Worm (Caenorhabditis elegans) whole organism, young adult: ENCODE data around the gene irld-7.

Source experiments
- B0019.2 ChIP-seq: fragments of 200-800 bp; sonication (Bioruptor generic); conservative IDR thresholded peaks from 2 replicates; pipeline ENCODE4 v1.3.6; 2022; ENCODE audit warnings: missing genetic modification reagents, missing genetic modification characterization, missing compliant biosample characterization
- B0035.1 ChIP-seq: sonication (generic microtip); optimal IDR thresholded peaks from 2 replicates; lab custom pipeline; 2016; ENCODE audit warnings: missing genetic modification characterization, mild to moderate bottlenecking, missing compliant biosample characterization, missing genotype, missing genetic modification reagents
- F10E7.11 ChIP-seq: sonication (generic microtip); optimal IDR thresholded peaks from 2 replicates; lab custom pipeline; 2017; ENCODE audit warnings: mild to moderate bottlenecking, missing genetic modification characterization, moderate library complexity, missing compliant biosample characterization
- F22D6.2 ChIP-seq: sonication (generic microtip); optimal IDR thresholded peaks from 2 replicates; lab custom pipeline; 2016; ENCODE audit warnings: mild to moderate bottlenecking, missing genetic modification characterization, missing compliant biosample characterization
- F33H1.4 ChIP-seq: fragments of 200-800 bp; sonication (Bioruptor generic); IDR thresholded peaks from 2 replicates; pipeline ENCODE4 v1.3.6; 2022; ENCODE audit warnings: missing genetic modification reagents, missing genetic modification characterization, missing compliant biosample characterization
- F37B4.10 ChIP-seq: fragments of 200-800 bp; sonication (Bioruptor generic); IDR thresholded peaks from 2 replicates; pipeline ENCODE4 v1.3.6; 2022; ENCODE audit warnings: missing genetic modification characterization, missing compliant biosample characterization
- F52B5.7 ChIP-seq: sonication (generic microtip); optimal IDR thresholded peaks from 2 replicates; lab custom pipeline; 2016; ENCODE audit warnings: mild to moderate bottlenecking, missing genetic modification characterization, missing compliant biosample characterization
- Y53F4B.3 ChIP-seq: fragments of 200-800 bp; sonication (Bioruptor generic); IDR thresholded peaks from 2 replicates; pipeline ENCODE4 v1.3.6; 2022; ENCODE audit warnings: missing genetic modification reagents, missing genetic modification characterization, missing compliant biosample characterization
- Y95B8A.8 ChIP-seq: fragments of 200-800 bp; sonication (Bioruptor generic); IDR thresholded peaks from 2 replicates; pipeline ENCODE4 v1.3.6; 2022; ENCODE audit warnings: missing genetic modification reagents, missing genetic modification characterization, missing compliant biosample characterization
- ZK185.1 ChIP-seq: sonication (generic microtip); optimal IDR thresholded peaks from 2 replicates; lab custom pipeline; 2016; ENCODE audit warnings: mild to moderate bottlenecking, missing genetic modification characterization, missing compliant biosample characterization; ENCODE audit not compliant: poor library complexity, severe bottlenecking
- akir-1 ChIP-seq: fragments of 200-800 bp; sonication (Bioruptor generic); optimal IDR thresholded peaks from 2 replicates; lab custom pipeline; 2018; ENCODE audit warnings: mild to moderate bottlenecking, missing genetic modification characterization, moderate library complexity, missing compliant biosample characterization
- atf-7 ChIP-seq: sonication (generic microtip); optimal IDR thresholded peaks from 2 replicates; lab custom pipeline; 2017; ENCODE audit warnings: mild to moderate bottlenecking, missing genetic modification characterization, missing compliant biosample characterization
- attf-5 ChIP-seq: fragments of 200-800 bp; sonication (Bioruptor generic); optimal IDR thresholded peaks from 2 replicates; lab custom pipeline; 2018; ENCODE audit warnings: mild to moderate bottlenecking, missing genetic modification characterization, missing compliant biosample characterization
- bed-2 ChIP-seq: fragments of 200-800 bp; sonication (Bioruptor generic); IDR thresholded peaks from 2 replicates; pipeline ENCODE4 v1.3.6; 2022; ENCODE audit warnings: missing genetic modification reagents, missing genetic modification characterization, missing compliant biosample characterization
- cebp-1 ChIP-seq, 2 experiments: fragments of 200-800 bp in 1 of 2; sonication (Bioruptor generic) in 1 of 2; sonication (generic microtip) in 1 of 2; IDR thresholded peaks in 1 of 2; optimal IDR thresholded peaks in 1 of 2; 2 replicates each; pipeline versions ENCODE4 v1.3.6 to Lab custom; 2017 to 2022; ENCODE audit warnings: missing compliant biosample characterization in 2 of 2, missing genetic modification characterization in 2 of 2, mild to moderate bottlenecking in 1 of 2, missing genetic modification reagents in 1 of 2, moderate library complexity in 1 of 2
- ceh-58 ChIP-seq: fragments of 200-800 bp; sonication (Bioruptor generic); IDR thresholded peaks from 2 replicates; pipeline ENCODE4 v1.3.6; 2022; ENCODE audit warnings: missing genetic modification characterization, missing compliant biosample characterization
- efl-1 ChIP-seq: fragments of 150-350 bp; optimal IDR thresholded peaks from 2 replicates; lab custom pipeline; 2014; ENCODE audit warnings: missing biosample characterization, missing genetic modification reagents, missing genetic modification characterization
- ekl-4 ChIP-seq: fragments of 200-800 bp; sonication (Bioruptor generic); IDR thresholded peaks from 2 replicates; pipeline ENCODE4 v1.3.6; 2022; ENCODE audit warnings: missing genetic modification reagents, missing genetic modification characterization, missing compliant biosample characterization
- gei-17 ChIP-seq: fragments of 200-800 bp; sonication (Bioruptor generic); optimal IDR thresholded peaks from 2 replicates; lab custom pipeline; 2018; ENCODE audit warnings: mild to moderate bottlenecking, missing genetic modification characterization, missing compliant biosample characterization
- him-1 ChIP-seq: sonication (generic microtip); optimal IDR thresholded peaks from 2 replicates; lab custom pipeline; 2016; ENCODE audit warnings: missing genotype, missing genetic modification reagents, missing genetic modification characterization, missing compliant biosample characterization
- hmg-1.2 ChIP-seq: fragments of 200-800 bp; sonication (Bioruptor generic); IDR thresholded peaks from 2 replicates; pipeline ENCODE4 v1.3.6; 2022; ENCODE audit warnings: missing genetic modification reagents, missing genetic modification characterization, missing compliant biosample characterization
- hmg-20 ChIP-seq: fragments of 200-800 bp; sonication (Bioruptor generic); IDR thresholded peaks from 2 replicates; pipeline ENCODE4 v1.3.6; 2022; ENCODE audit warnings: missing genetic modification reagents, missing genetic modification characterization, missing compliant biosample characterization
- hsf-1 ChIP-seq: fragments of 200-800 bp; sonication (Bioruptor generic); IDR thresholded peaks from 2 replicates; pipeline ENCODE4 v1.3.6; 2022; ENCODE audit warnings: missing genetic modification reagents, missing genetic modification characterization, missing compliant biosample characterization
- let-526 ChIP-seq: fragments of 200-800 bp; sonication (Bioruptor generic); IDR thresholded peaks from 2 replicates; pipeline ENCODE4 v1.3.6; 2022; ENCODE audit warnings: missing genetic modification reagents, missing genetic modification characterization, missing compliant biosample characterization
- lin-35 ChIP-seq, 3 experiments: fragments of 150-350 bp in 2 of 3; sonication (generic microtip) in 1 of 3; optimal IDR thresholded peaks; 2 replicates each; lab custom pipeline; 2014 to 2018; ENCODE audit warnings: missing biosample characterization in 3 of 3, missing genetic modification characterization in 3 of 3, missing genetic modification reagents in 3 of 3
- lin-40 ChIP-seq: sonication (generic microtip); optimal IDR thresholded peaks from 2 replicates; lab custom pipeline; 2016; ENCODE audit warnings: missing genetic modification characterization, mild to moderate bottlenecking, missing compliant biosample characterization, missing genotype, missing genetic modification reagents
- lin-54 ChIP-seq: fragments of 200-800 bp; sonication (Bioruptor generic); optimal IDR thresholded peaks from 2 replicates; lab custom pipeline; 2018; ENCODE audit warnings: mild to moderate bottlenecking, missing genetic modification characterization, missing compliant biosample characterization
- lir-1 ChIP-seq: fragments of 200-800 bp; sonication (Bioruptor generic); conservative IDR thresholded peaks from 2 replicates; pipeline ENCODE4 v1.3.6; 2022; ENCODE audit warnings: missing genetic modification reagents, missing genetic modification characterization, missing compliant biosample characterization
- madf-6 ChIP-seq: fragments of 200-800 bp; sonication (Bioruptor generic); IDR thresholded peaks from 2 replicates; pipeline ENCODE4 v1.3.6; 2022; ENCODE audit warnings: missing genetic modification reagents, missing genetic modification characterization, missing compliant biosample characterization
- mcd-1 ChIP-seq: fragments of 200-800 bp; sonication (Bioruptor generic); IDR thresholded peaks from 2 replicates; pipeline ENCODE4 v1.3.6; 2022; ENCODE audit warnings: missing genetic modification reagents, missing genetic modification characterization, missing compliant biosample characterization
- mes-4 ChIP-seq: sonication (generic microtip); optimal IDR thresholded peaks from 2 replicates; lab custom pipeline; 2016; ENCODE audit warnings: missing genotype, missing genetic modification characterization, missing compliant biosample characterization
- mxl-1 ChIP-seq: sonication (generic microtip); optimal IDR thresholded peaks from 2 replicates; lab custom pipeline; 2016; ENCODE audit warnings: missing genetic modification characterization, missing compliant biosample characterization
- pbrm-1 ChIP-seq: fragments of 200-800 bp; sonication (Bioruptor generic); IDR thresholded peaks from 2 replicates; pipeline ENCODE4 v1.3.6; 2022; ENCODE audit warnings: missing genetic modification reagents, missing genetic modification characterization, missing compliant biosample characterization
- pha-4 ChIP-seq: fragments of 150-350 bp; sonication (generic microtip); optimal IDR thresholded peaks from 2 replicates; lab custom pipeline; 2014; ENCODE audit warnings: missing biosample characterization, missing genetic modification reagents, missing genetic modification characterization
- snpc-4 ChIP-seq, 5 experiments: fragments of 150-350 bp in 1 of 5; sonication (generic microtip) in 4 of 5; optimal IDR thresholded peaks; 2 replicates each; lab custom pipeline; 2014 to 2018; ENCODE audit warnings: missing genetic modification characterization in 5 of 5, missing biosample characterization in 3 of 5, antibody characterized with exemption in 2 of 5, mild to moderate bottlenecking in 2 of 5, missing compliant biosample characterization in 2 of 5, missing genotype in 2 of 5, moderate library complexity in 2 of 5, missing genetic modification reagents in 1 of 5
- somi-1 ChIP-seq: fragments of 200-800 bp; sonication (Bioruptor generic); optimal IDR thresholded peaks from 2 replicates; lab custom pipeline; 2018; ENCODE audit warnings: mild to moderate bottlenecking, missing genetic modification characterization, missing compliant biosample characterization
- tbp1 ChIP-seq: fragments of 200-800 bp; sonication (Bioruptor generic); optimal IDR thresholded peaks from 2 replicates; lab custom pipeline; 2018; ENCODE audit warnings: mild to moderate bottlenecking, missing genetic modification characterization, missing compliant biosample characterization
- tbx-9 ChIP-seq: sonication (generic microtip); optimal IDR thresholded peaks from 2 replicates; lab custom pipeline; 2016; ENCODE audit warnings: borderline replicate concordance, missing genetic modification characterization, inconsistent platforms, missing compliant biosample characterization
- tlf-1 ChIP-seq: fragments of 200-800 bp; sonication (Bioruptor generic); optimal IDR thresholded peaks from 2 replicates; lab custom pipeline; 2018; ENCODE audit warnings: mild to moderate bottlenecking, missing genetic modification characterization, missing compliant biosample characterization
- ztf-26 ChIP-seq: sonication (generic microtip); optimal IDR thresholded peaks from 2 replicates; lab custom pipeline; 2017; ENCODE audit warnings: missing genetic modification characterization, missing compliant biosample characterization
- ztf-28 ChIP-seq: fragments of 200-800 bp; sonication (Bioruptor generic); IDR thresholded peaks from 2 replicates; pipeline ENCODE4 v1.3.6; 2022; ENCODE audit warnings: missing genetic modification reagents, missing genetic modification characterization, missing compliant biosample characterization

The irld-7 gene

DNA sequence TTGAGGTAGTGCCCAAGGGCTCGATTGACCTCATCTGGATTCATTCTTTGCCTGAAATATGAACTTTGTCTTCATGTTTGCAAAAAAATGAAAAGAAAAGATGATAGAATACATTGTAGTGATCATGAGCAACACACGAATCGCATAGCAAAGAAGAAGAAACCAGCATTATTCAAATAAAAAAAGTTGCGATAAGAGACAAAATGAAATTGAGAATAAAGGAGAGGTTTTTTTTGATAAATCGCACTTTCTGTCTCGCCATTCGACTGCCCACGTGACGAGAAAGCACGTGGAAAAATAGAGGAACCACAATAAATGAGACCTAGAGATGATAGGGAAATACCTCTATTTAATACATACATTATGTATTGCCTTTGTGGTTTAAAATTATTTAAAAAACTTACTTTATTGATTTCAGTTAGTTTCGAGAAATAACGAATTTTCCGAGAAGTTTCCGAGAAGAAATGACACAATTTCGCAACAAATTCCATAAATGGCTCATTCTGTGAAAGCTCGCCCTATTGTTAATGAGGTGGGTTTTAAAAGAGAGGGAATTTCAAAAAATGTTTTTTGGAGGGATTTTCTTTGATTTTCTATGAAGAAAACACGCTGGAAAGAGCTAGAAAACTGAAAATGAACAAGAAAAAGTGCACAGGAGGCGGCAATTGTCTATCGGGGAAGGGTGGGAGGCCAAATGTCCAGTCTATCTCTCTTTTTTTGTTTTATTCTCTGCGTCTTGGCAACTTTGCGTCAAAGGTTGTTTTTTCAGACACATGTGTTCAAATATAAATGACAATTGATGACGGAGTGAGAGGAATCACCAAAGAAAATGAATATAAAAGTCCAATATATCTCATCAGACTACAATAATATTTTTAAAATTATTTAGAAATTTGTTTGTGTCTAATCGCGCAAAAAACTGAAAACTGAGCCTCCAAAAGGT is 34.5 kb upstream of the irld-7 start, which contains the start of gene paqr-1:
Gene paqr-1 (minus strand): TSS at position 51 of the 943 bp plus-strand sequence.
- TF ChIP-seq lin-54 (GFP tag; lab: Kevin White, UChicago): peak; percentile 31
- TF ChIP-seq lin-35 (GFP tag; optimal IDR thresholded peaks at IDR 0.05; lab: Kevin White, UChicago): peak in 1 of 3 experiments; percentile 67
- TF ChIP-seq ztf-26: no peak
- no peak for TF ChIP-seq F37B4.10
- peak; percentile 7 for TF ChIP-seq attf-5 (GFP tag; lab: Kevin White, UChicago)
- TF ChIP-seq cebp-1 (GFP tag; IDR thresholded peaks at IDR 0.05; lab: Robert Waterston, UW): peak; percentile 77
- peak; percentile 92 for TF ChIP-seq cebp-1 (tag; optimal IDR thresholded peaks at IDR 0.05; lab: Kevin White, UChicago)
- TF ChIP-seq tbp1 (GFP tag; lab: Kevin White, UChicago): peak; percentile 1
- TF ChIP-seq efl-1 (GFP tag; lab: Kevin White, UChicago): peak; percentile 12
- TF ChIP-seq snpc-4 (GFP tag; optimal IDR thresholded peaks at IDR 0.05; lab: Kevin White, UChicago): no peak
- TF ChIP-seq snpc-4 (tag; optimal IDR thresholded peaks at IDR 0.05; lab: Kevin White, UChicago): peak in 1 of 4 experiments; percentile 21

DNA sequence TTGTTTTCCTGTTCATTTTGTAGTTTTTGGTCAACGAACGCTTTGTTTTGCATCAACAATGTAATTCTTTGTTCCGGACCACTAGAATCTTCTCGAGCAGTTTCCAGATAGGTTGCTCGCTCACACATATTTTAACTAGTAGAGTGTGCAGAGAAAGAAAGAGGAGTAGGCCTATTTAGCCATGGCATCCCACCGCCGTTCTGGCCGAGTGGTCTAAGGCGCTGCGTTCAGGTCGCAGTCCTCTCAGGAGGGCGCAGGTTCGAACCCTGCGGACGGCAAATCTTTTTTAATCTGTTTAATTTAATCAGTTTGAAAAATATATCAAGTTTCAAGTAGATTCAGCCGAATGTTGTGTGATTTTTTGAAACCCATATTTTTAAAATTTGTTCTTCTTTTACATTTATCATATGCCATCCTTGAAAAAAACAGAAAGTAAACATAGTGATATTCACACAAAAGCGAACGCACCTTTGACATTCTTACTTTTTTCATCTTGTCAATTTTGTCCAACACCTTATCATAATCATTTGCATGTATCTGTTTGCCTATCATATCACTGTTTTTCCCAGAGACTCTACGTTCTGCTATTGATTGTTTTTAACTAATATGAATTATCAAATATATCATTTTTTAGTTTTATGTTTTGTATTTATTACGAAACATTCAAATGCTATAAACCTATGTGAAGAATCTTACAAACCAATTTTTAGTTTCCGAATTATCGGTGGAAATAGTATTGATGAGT is 33.4 kb upstream of the irld-7 start, which contains the start of gene try-3:
Gene try-3 (plus strand): TSS at position 532 of the 745 bp plus-strand sequence.
- TF ChIP-seq tbx-9 (tag; lab: Kevin White, UChicago) (no peak), ceh-58 (GFP tag; lab: Robert Waterston, UW) (0 out of 2 replicates have a peak, but pooled peaks have one; percentile 68), Y95B8A.8 (GFP tag; lab: Robert Waterston, UW) (peak; percentile 63; the same call in 1 of the 2 replicates), ZK185.1 (tag; lab: Kevin White, UChicago) (peak; percentile 74), F10E7.11 (tag; lab: Kevin White, UChicago) (no peak), F22D6.2 (tag; lab: Kevin White, UChicago) (no peak), madf-6 (GFP tag; lab: Robert Waterston, UW) (peak; percentile 73), lin-40 (tag; lab: Kevin White, UChicago) (peak; percentile 56), F52B5.7 (peak; percentile 75), ekl-4 (GFP tag; lab: Robert Waterston, UW) (peak; percentile 71), Y53F4B.3 (GFP tag; lab: Robert Waterston, UW) (no peak), ztf-28 (GFP tag; lab: Robert Waterston, UW) (0 out of 2 replicates have a peak, but pooled peaks have one; percentile 48), hsf-1 (GFP tag; lab: Robert Waterston, UW) (peak; percentile 49; the same call in 1 of the 2 replicates), B0019.2 (GFP tag; lab: Robert Waterston, UW) (peak; percentile 50; the same call in 1 of the 2 replicates), F33H1.4 (peak; percentile 58), hmg-1.2 (GFP tag; lab: Robert Waterston, UW) (peak; percentile 70), akir-1 (GFP tag; lab: Kevin White, UChicago) (no peak), pbrm-1 (GFP tag; lab: Robert Waterston, UW) (peak; percentile 90), F37B4.10 (0 out of 2 replicates have a peak, but pooled peaks have one; percentile 59), tbp1 (GFP tag; lab: Kevin White, UChicago) (peak; percentile 98), mes-4 (tag; lab: Kevin White, UChicago) (no peak), atf-7 (tag; lab: Kevin White, UChicago) (peak; percentile 55), let-526 (GFP tag; lab: Robert Waterston, UW) (0 out of 2 replicates have a peak, but pooled peaks have one; percentile 8), mcd-1 (GFP tag; lab: Robert Waterston, UW) (peak; percentile 82), lir-1 (GFP tag; lab: Robert Waterston, UW) (peak; percentile 47; the same call in 1 of the 2 replicates), bed-2 (GFP tag; lab: Robert Waterston, UW) (0 out of 2 replicates have a peak, but pooled peaks have one; percentile 55), tlf-1 (GFP tag; lab: Kevin White, UChicago) (peak; percentile 26), B0035.1 (peak; percentile 36), mxl-1 (peak; percentile 54), him-1 (tag; lab: Kevin White, UChicago) (peak; percentile 94), hmg-20 (peak; percentile 71), somi-1 (GFP tag; lab: Kevin White, UChicago) (peak; percentile 15), ztf-26 (peak; percentile 42), gei-17 (GFP tag; lab: Kevin White, UChicago) (no peak), pha-4 (no peak)
